Fruit fly (Drosophila melanogaster) whole organism, embryonic: ENCODE results near the gene dbo.

Experiments
- CG10147 ChIP-seq: fragments of 200-800 bp; sonication (Bioruptor generic); optimal IDR thresholded peaks from 2 replicates; lab custom pipeline; 2019; ENCODE audit warnings: missing biosample characterization, mild to moderate bottlenecking, missing genetic modification characterization, moderate library complexity
- CG1024 ChIP-seq: fragments of 200-800 bp; sonication (Bioruptor generic); IDR thresholded peaks from 2 replicates; pipeline ENCODE4 v1.3.6; 2022; ENCODE audit warnings: missing biosample characterization, missing genetic modification characterization
- CG10267 ChIP-seq: fragments of 200-800 bp; sonication (Bioruptor generic); optimal IDR thresholded peaks from 2 replicates; lab custom pipeline; 2018; ENCODE audit warnings: missing biosample characterization, mild to moderate bottlenecking, missing genetic modification characterization, moderate library complexity
- CG10431 ChIP-seq: fragments of 200-800 bp; sonication (Bioruptor generic); optimal IDR thresholded peaks from 3 replicates; lab custom pipeline; 2018; ENCODE audit warnings: missing biosample characterization, mild to moderate bottlenecking, missing genetic modification characterization
- CG11093 ChIP-seq: fragments of 200-800 bp; sonication (Bioruptor generic); IDR thresholded peaks from 3 replicates; pipeline ENCODE4 v1.3.6; 2022; ENCODE audit warnings: missing biosample characterization, missing genetic modification characterization
- CG11456 ChIP-seq: fragments of 200-800 bp; sonication (Bioruptor generic); IDR thresholded peaks from 3 replicates; pipeline ENCODE4 v1.3.6; 2022; ENCODE audit warnings: missing biosample characterization, missing genetic modification characterization
- CG14014 ChIP-seq: fragments of 200-800 bp; sonication (Bioruptor generic); IDR thresholded peaks from 2 replicates; pipeline ENCODE4 v1.3.6; 2022; ENCODE audit warnings: missing biosample characterization, missing genetic modification characterization
- CG14050 ChIP-seq: fragments of 200-800 bp; sonication (Bioruptor generic); IDR thresholded peaks from 3 replicates; pipeline ENCODE4 v1.3.6; 2022; ENCODE audit warnings: missing biosample characterization, missing genetic modification characterization
- CG14441 ChIP-seq: fragments of 200-800 bp; sonication (Bioruptor generic); IDR thresholded peaks from 2 replicates; pipeline ENCODE4 v1.3.6; 2022; ENCODE audit warnings: missing biosample characterization, missing genetic modification characterization
- CG14860 ChIP-seq: fragments of 200-800 bp; sonication (Bioruptor generic); IDR thresholded peaks from 3 replicates; pipeline ENCODE4 v1.3.6; 2022; ENCODE audit warnings: missing biosample characterization, missing genetic modification characterization; ENCODE audit not compliant: partially characterized antibody
- CG15514 ChIP-seq: fragments of 200-800 bp; sonication (Bioruptor generic); optimal IDR thresholded peaks from 3 replicates; lab custom pipeline; 2017; ENCODE audit warnings: missing biosample characterization, missing genetic modification characterization, mild to moderate bottlenecking, moderate library complexity, missing genetic modification reagents
- CG17186 ChIP-seq: fragments of 200-800 bp; sonication (Bioruptor generic); optimal IDR thresholded peaks from 3 replicates; lab custom pipeline; 2017; ENCODE audit warnings: missing biosample characterization, missing genetic modification reagents, missing genetic modification characterization
- CG18619 ChIP-seq: fragments of 200-800 bp; sonication (Bioruptor generic); optimal IDR thresholded peaks from 3 replicates; lab custom pipeline; 2017; ENCODE audit warnings: missing biosample characterization, mild to moderate bottlenecking, missing genetic modification characterization
- CG2199 ChIP-seq: fragments of 200-800 bp; sonication (Bioruptor generic); IDR thresholded peaks from 3 replicates; pipeline ENCODE4 v1.3.6; 2022; ENCODE audit warnings: missing biosample characterization, missing genetic modification characterization
- CG32767 ChIP-seq: fragments of 200-800 bp; sonication (Bioruptor generic); IDR thresholded peaks from 2 replicates; pipeline ENCODE4 v1.3.6; 2022; ENCODE audit warnings: missing biosample characterization, missing genetic modification characterization
- CG5953 ChIP-seq: fragments of 200-800 bp; sonication (Bioruptor generic); IDR thresholded peaks from 2 replicates; pipeline ENCODE4 v1.3.6; 2022; ENCODE audit warnings: missing biosample characterization, missing genetic modification characterization
- CG6765 ChIP-seq: fragments of 200-800 bp; sonication (Bioruptor generic); optimal IDR thresholded peaks from 3 replicates; lab custom pipeline; 2017; ENCODE audit warnings: missing biosample characterization, mild to moderate bottlenecking, missing genetic modification characterization
- CG7928 ChIP-seq: fragments of 200-800 bp; sonication (Bioruptor generic); optimal IDR thresholded peaks from 2 replicates; lab custom pipeline; 2017; ENCODE audit warnings: missing biosample characterization, mild to moderate bottlenecking, missing genetic modification characterization
- CG8281 ChIP-seq: fragments of 200-800 bp; sonication (Bioruptor generic); optimal IDR thresholded peaks from 2 replicates; lab custom pipeline; 2018; ENCODE audit warnings: missing biosample characterization, mild to moderate bottlenecking, missing genetic modification characterization, moderate library complexity
- CG8359 ChIP-seq: fragments of 200-800 bp; sonication (Bioruptor generic); optimal IDR thresholded peaks from 2 replicates; lab custom pipeline; 2017; ENCODE audit warnings: missing biosample characterization, mild to moderate bottlenecking, missing genetic modification characterization, borderline replicate concordance
- CG8924 ChIP-seq: fragments of 200-800 bp; optimal IDR thresholded peaks from 3 replicates; lab custom pipeline; 2019; ENCODE audit warnings: missing biosample characterization, mild to moderate bottlenecking, missing genetic modification characterization, moderate library complexity
- CG9817 ChIP-seq: fragments of 200-800 bp; sonication (Bioruptor generic); optimal IDR thresholded peaks from 2 replicates; lab custom pipeline; 2018; ENCODE audit warnings: missing biosample characterization, mild to moderate bottlenecking, missing genetic modification characterization, moderate library complexity
- CG9876 ChIP-seq: fragments of 200-800 bp; sonication (Bioruptor generic); optimal IDR thresholded peaks from 2 replicates; lab custom pipeline; 2016; ENCODE audit warnings: missing biosample characterization, missing genetic modification characterization
- Chrac-16 ChIP-seq: fragments of 200-800 bp; sonication (Bioruptor generic); optimal IDR thresholded peaks from 3 replicates; lab custom pipeline; 2016; ENCODE audit warnings: missing biosample characterization, missing genetic modification characterization
- CrebB ChIP-seq: fragments of 200-800 bp; sonication (Bioruptor generic); optimal IDR thresholded peaks from 3 replicates; lab custom pipeline; 2018; ENCODE audit warnings: missing biosample characterization, mild to moderate bottlenecking, missing genetic modification characterization
- Dp ChIP-seq: fragments of 200-800 bp; sonication (Bioruptor generic); optimal IDR thresholded peaks from 2 replicates; lab custom pipeline; 2018; ENCODE audit warnings: missing biosample characterization, mild to moderate bottlenecking, missing genetic modification characterization, moderate library complexity
- E2f2 ChIP-seq: fragments of 200-800 bp; sonication (Bioruptor generic); IDR thresholded peaks from 2 replicates; pipeline ENCODE4 v1.3.6; 2022; ENCODE audit warnings: missing biosample characterization, missing genetic modification characterization
- Lim3 ChIP-seq: fragments of 200-800 bp; sonication (Bioruptor generic); IDR thresholded peaks from 2 replicates; pipeline ENCODE4 v1.3.6; 2022; ENCODE audit warnings: missing biosample characterization, missing genetic modification characterization
- NC2β ChIP-seq: fragments of 200-800 bp; sonication (Bioruptor generic); optimal IDR thresholded peaks from 2 replicates; lab custom pipeline; 2016; ENCODE audit warnings: missing biosample characterization, missing genetic modification characterization
- NFAT ChIP-seq: fragments of 200-800 bp; sonication (Bioruptor generic); IDR thresholded peaks from 2 replicates; pipeline ENCODE4 v1.3.6; 2022; ENCODE audit warnings: missing biosample characterization, missing genetic modification characterization
- Opbp ChIP-seq: fragments of 200-800 bp; sonication (Bioruptor generic); IDR thresholded peaks from 3 replicates; pipeline ENCODE4 v1.3.6; 2022; ENCODE audit warnings: missing biosample characterization, missing genetic modification characterization; ENCODE audit not compliant: partially characterized antibody
- Optix ChIP-seq: fragments of 200-800 bp; sonication (Bioruptor generic); IDR thresholded peaks from 3 replicates; pipeline ENCODE4 v1.3.6; 2022; ENCODE audit warnings: missing biosample characterization, missing genetic modification characterization
- Ssrp ChIP-seq: fragments of 200-800 bp; sonication (Bioruptor generic); optimal IDR thresholded peaks from 2 replicates; lab custom pipeline; 2018; ENCODE audit warnings: missing biosample characterization, mild to moderate bottlenecking, missing genetic modification characterization, moderate library complexity
- Trl ChIP-seq, 3 experiments: fragments of >200 bp in 2 of 3; fragments of 200-800 bp in 1 of 3; sonication (Bioruptor generic) in 1 of 3; optimal IDR thresholded peaks; 2 replicates in 1 of 3; 3 replicates in 2 of 3; lab custom pipeline; 2016 to 2017; ENCODE audit warnings: missing biosample characterization in 1 of 3, missing genetic modification characterization in 1 of 3
- Vsx1 ChIP-seq: fragments of 200-800 bp; sonication (Bioruptor generic); optimal IDR thresholded peaks from 2 replicates; lab custom pipeline; 2017; ENCODE audit warnings: missing biosample characterization, mild to moderate bottlenecking, missing genetic modification characterization, missing genetic modification reagents
- ara ChIP-seq: fragments of 200-800 bp; sonication (Bioruptor generic); IDR thresholded peaks from 2 replicates; pipeline ENCODE4 v1.3.6; 2022; ENCODE audit warnings: missing biosample characterization, missing genetic modification characterization
- dm ChIP-seq: fragments of 200-800 bp; sonication (Bioruptor generic); optimal IDR thresholded peaks from 3 replicates; lab custom pipeline; 2016; ENCODE audit warnings: missing biosample characterization, missing genetic modification characterization
- dmrt11E ChIP-seq: fragments of 200-800 bp; sonication (Bioruptor generic); optimal IDR thresholded peaks from 3 replicates; lab custom pipeline; 2018; ENCODE audit warnings: missing biosample characterization, mild to moderate bottlenecking, missing genetic modification characterization, moderate library complexity
- ems ChIP-seq: fragments of 200-800 bp; sonication (Bioruptor generic); optimal IDR thresholded peaks from 3 replicates; lab custom pipeline; 2016; ENCODE audit warnings: missing biosample characterization, missing genetic modification characterization
- fd102C ChIP-seq: fragments of 200-800 bp; sonication (Bioruptor generic); optimal IDR thresholded peaks from 2 replicates; lab custom pipeline; 2018; ENCODE audit warnings: missing biosample characterization, mild to moderate bottlenecking, missing genetic modification characterization, moderate library complexity
- lbe ChIP-seq: fragments of 200-800 bp; sonication (Bioruptor generic); optimal IDR thresholded peaks from 2 replicates; lab custom pipeline; 2016; ENCODE audit warnings: missing biosample characterization, mild to moderate bottlenecking, missing genetic modification characterization
- lmd ChIP-seq: fragments of 200-800 bp; sonication (Bioruptor generic); IDR thresholded peaks from 2 replicates; pipeline ENCODE4 v1.3.6; 2022; ENCODE audit warnings: missing biosample characterization, missing genetic modification characterization
- nom ChIP-seq: fragments of 200-800 bp; sonication (Bioruptor generic); optimal IDR thresholded peaks from 2 replicates; lab custom pipeline; 2017; ENCODE audit warnings: missing biosample characterization, missing genetic modification characterization, mild to moderate bottlenecking, moderate library complexity, missing genetic modification reagents
- psq ChIP-seq: fragments of 200-800 bp; sonication (Bioruptor generic); optimal IDR thresholded peaks from 2 replicates; lab custom pipeline; 2017; ENCODE audit warnings: missing biosample characterization, missing genetic modification characterization
- row ChIP-seq: fragments of 200-800 bp; sonication (Bioruptor generic); IDR thresholded peaks from 3 replicates; pipeline ENCODE4 v1.3.6; 2022; ENCODE audit warnings: missing biosample characterization, missing genetic modification characterization
- sisA ChIP-seq: fragments of 200-800 bp; sonication (Bioruptor generic); IDR thresholded peaks from 2 replicates; pipeline ENCODE4 v1.3.6; 2022; ENCODE audit warnings: missing biosample characterization, missing genetic modification characterization
- slou ChIP-seq: fragments of 200-800 bp; sonication (Bioruptor generic); optimal IDR thresholded peaks from 3 replicates; lab custom pipeline; 2016; ENCODE audit warnings: missing biosample characterization, missing genetic modification characterization
- tap ChIP-seq: fragments of 200-800 bp; optimal IDR thresholded peaks from 3 replicates; lab custom pipeline; 2019; ENCODE audit warnings: missing biosample characterization, mild to moderate bottlenecking, missing genetic modification characterization, moderate library complexity
- tup ChIP-seq: fragments of 200-800 bp; sonication (Bioruptor generic); optimal IDR thresholded peaks from 2 replicates; lab custom pipeline; 2016; ENCODE audit warnings: missing biosample characterization, mild to moderate bottlenecking, missing genetic modification characterization, moderate library complexity
- twi ChIP-seq: fragments of 200-800 bp; optimal IDR thresholded peaks from 2 replicates; lab custom pipeline; 2019; ENCODE audit warnings: missing biosample characterization, mild to moderate bottlenecking, missing genetic modification characterization, moderate library complexity

dbo gene

DNA sequence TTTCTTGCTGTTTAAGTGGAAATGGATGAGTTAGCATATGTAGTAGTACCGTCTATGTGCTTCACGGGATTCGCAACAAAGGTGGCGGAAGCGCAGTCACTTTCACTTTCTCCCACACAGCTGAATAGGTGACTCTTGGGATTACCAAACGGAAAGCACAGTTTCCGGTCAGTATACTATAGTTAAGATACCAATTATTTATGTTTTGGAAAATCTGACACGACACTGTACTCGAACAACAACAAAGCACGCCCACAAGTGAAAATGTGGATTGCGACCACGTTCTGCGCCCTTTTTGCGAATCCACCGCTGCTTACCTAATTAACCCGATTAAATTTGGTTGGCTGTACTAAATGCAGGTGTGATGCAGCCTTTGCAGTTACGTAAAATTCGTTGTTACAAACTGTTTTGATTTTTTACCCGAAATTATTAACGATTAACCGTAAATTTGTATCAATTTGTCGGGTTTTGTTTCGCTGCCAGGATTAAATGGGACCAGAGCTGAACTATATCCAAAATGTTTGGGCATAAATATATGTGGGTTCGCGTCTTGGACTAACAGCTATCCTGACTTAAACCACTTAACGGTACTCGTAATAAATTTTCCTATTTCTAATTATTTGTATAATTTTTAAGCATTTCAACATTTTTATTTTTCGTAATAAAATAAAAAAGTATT lies 8.3 kb downstream of the dbo start, which contains the start of gene CG18081 (continued):
- TF ChIP-seq Opbp (no peak), Ssrp (tag; lab: Kevin White, UChicago) (no peak), psq (no peak), Dp (GFP tag; lab: Kevin White, UChicago) (peak; percentile 31), CG15514 (GFP tag; lab: Kevin White, UChicago) (peak; percentile 49), NC2β (GFP tag; lab: Kevin White, UChicago) (no peak), lmd (GFP tag; lab: Robert Waterston, UW) (no peak), Lim3 (no peak), Optix (GFP tag; lab: Robert Waterston, UW) (no peak), CG6765 (no peak), CG1024 (GFP tag; lab: Robert Waterston, UW) (no peak), CG17186 (GFP tag; lab: Kevin White, UChicago) (no peak), NFAT (no peak), CG8281 (tag; lab: Kevin White, UChicago) (no peak)

- TF ChIP-seq tap (tag; lab: Kevin White, UChicago) (no peak), dmrt11E (tag; lab: Kevin White, UChicago) (no peak), ems (GFP tag; lab: Kevin White, UChicago) (no peak), lbe (no peak), nom (no peak), slou (GFP tag; lab: Kevin White, UChicago) (no peak), CG8359 (GFP tag; lab: Kevin White, UChicago) (no peak), CG7928 (GFP tag; lab: Kevin White, UChicago) (no peak), CG32767 (no peak), Chrac-16 (no peak), Optix (GFP tag; lab: Robert Waterston, UW) (no peak), CG18619 (GFP tag; lab: Kevin White, UChicago) (no peak), twi (tag; lab: Kevin White, UChicago) (peak; percentile 50), sisA (GFP tag; lab: Robert Waterston, UW) (no peak), CG14014 (no peak), CG9817 (tag; lab: Kevin White, UChicago) (no peak), CG10431 (GFP tag; lab: Kevin White, UChicago) (no peak), CG14860 (GFP tag; lab: Robert Waterston, UW) (no peak), CG2199 (GFP tag; lab: Robert Waterston, UW) (no peak), CG5953 (GFP tag; lab: Robert Waterston, UW) (no peak), Trl (optimal IDR thresholded peaks at IDR 0.05; lab: Kevin White, UChicago) (no peak), Trl (GFP tag; optimal IDR thresholded peaks at IDR 0.05; lab: Kevin White, UChicago) (no peak), row (GFP tag; lab: Robert Waterston, UW) (peak; percentile 55), CG14050 (no peak), Vsx1 (GFP tag; lab: Kevin White, UChicago) (no peak), ara (GFP tag; lab: Robert Waterston, UW) (no peak), E2f2 (GFP tag; lab: Robert Waterston, UW) (peak; percentile 44; the same call in 1 of the 2 replicates), fd102C (GFP tag; lab: Kevin White, UChicago) (no peak), CG11456 (GFP tag; lab: Robert Waterston, UW) (no peak), CG10147 (no peak), CG8924 (tag; lab: Kevin White, UChicago) (peak; percentile 9), CG14441 (GFP tag; lab: Robert Waterston, UW) (no peak), tup (no peak), CrebB (tag; lab: Kevin White, UChicago) (no peak), CG10267 (peak; percentile 58), CG11093 (GFP tag; lab: Robert Waterston, UW) (no peak), dm (peak; percentile 78), CG9876 (no peak)
Measured at dm6 chr3L:15837209-15837608, 10.5 kb downstream of the dbo start, which contains the start of gene CG15715. Gene CG15715 (minus strand): TSS chr3L:15837482.
